Fruit fly (Drosophila melanogaster) whole organism, prepupa: ENCODE measurements around the gene CG10560.

Source experiments
- CG10669 ChIP-seq: fragments of 200-800 bp; sonication (Bioruptor generic); optimal IDR thresholded peaks from 3 replicates; lab custom pipeline; 2018; ENCODE audit warnings: missing biosample characterization, mild to moderate bottlenecking, missing genetic modification characterization, moderate library complexity
- CG11294 ChIP-seq: fragments of 200-800 bp; sonication (Bioruptor generic); IDR thresholded peaks from 2 replicates; pipeline ENCODE4 v1.3.6; 2022; ENCODE audit warnings: missing biosample characterization, missing genetic modification characterization
- CG11762 ChIP-seq: fragments of 200-800 bp; sonication (Bioruptor generic); optimal IDR thresholded peaks from 3 replicates; lab custom pipeline; 2016; ENCODE audit warnings: missing biosample characterization, missing genetic modification characterization; ENCODE audit not compliant: insufficient read depth
- CG15336 ChIP-seq: fragments of 200-800 bp; sonication (Bioruptor generic); IDR thresholded peaks from 2 replicates; pipeline ENCODE4 v1.3.6; 2022; ENCODE audit warnings: missing biosample characterization, missing genetic modification characterization
- CG16779 ChIP-seq: fragments of 200-800 bp; sonication (Bioruptor generic); optimal IDR thresholded peaks from 3 replicates; lab custom pipeline; 2017; ENCODE audit warnings: missing biosample characterization, mild to moderate bottlenecking, missing genetic modification characterization
- CG31627 ChIP-seq: fragments of 200-800 bp; sonication (Bioruptor generic); optimal IDR thresholded peaks from 3 replicates; lab custom pipeline; 2016; ENCODE audit warnings: missing biosample characterization, missing genetic modification characterization
- CG32006 ChIP-seq: fragments of 200-800 bp; sonication (Bioruptor generic); optimal IDR thresholded peaks from 3 replicates; lab custom pipeline; 2017; ENCODE audit warnings: missing biosample characterization, mild to moderate bottlenecking, missing genetic modification characterization
- CG34406 ChIP-seq: fragments of 200-800 bp; sonication (Bioruptor generic); optimal IDR thresholded peaks from 3 replicates; lab custom pipeline; 2016; ENCODE audit warnings: missing biosample characterization, missing genetic modification characterization
- CG3919 ChIP-seq: fragments of 200-800 bp; sonication (Bioruptor generic); optimal IDR thresholded peaks from 3 replicates; lab custom pipeline; 2016; ENCODE audit warnings: missing biosample characterization, missing genetic modification characterization
- CG4318 ChIP-seq: fragments of 200-800 bp; sonication (Bioruptor generic); optimal IDR thresholded peaks from 3 replicates; lab custom pipeline; 2017; ENCODE audit warnings: missing biosample characterization, mild to moderate bottlenecking, missing genetic modification characterization
- CG6163 ChIP-seq: fragments of 200-800 bp; sonication (Bioruptor generic); IDR thresholded peaks from 3 replicates; pipeline ENCODE4 v1.3.6; 2022; ENCODE audit warnings: missing biosample characterization, missing genetic modification characterization
- CG6276 ChIP-seq: fragments of 200-800 bp; sonication (Bioruptor generic); optimal IDR thresholded peaks from 2 replicates; lab custom pipeline; 2017; ENCODE audit warnings: missing biosample characterization, mild to moderate bottlenecking, missing genetic modification characterization
- CG6808 ChIP-seq: fragments of 200-800 bp; sonication (Bioruptor generic); optimal IDR thresholded peaks from 3 replicates; lab custom pipeline; 2017; ENCODE audit warnings: missing biosample characterization, missing genetic modification characterization, mild to moderate bottlenecking, moderate library complexity, missing genetic modification reagents
- CG7368 ChIP-seq: fragments of 200-800 bp; sonication (Bioruptor generic); optimal IDR thresholded peaks from 3 replicates; lab custom pipeline; 2016; ENCODE audit warnings: missing biosample characterization, missing genetic modification characterization
- CG8119 ChIP-seq: fragments of 200-800 bp; sonication (Bioruptor generic); IDR thresholded peaks from 3 replicates; pipeline ENCODE4 v1.3.6; 2022; ENCODE audit warnings: missing biosample characterization, missing genetic modification characterization
- CG8319 ChIP-seq: fragments of 200-800 bp; sonication (Bioruptor generic); optimal IDR thresholded peaks from 3 replicates; lab custom pipeline; 2016; ENCODE audit warnings: missing biosample characterization, missing genetic modification characterization
- Eip75B ChIP-seq: fragments of 200-800 bp; sonication (Bioruptor generic); optimal IDR thresholded peaks from 3 replicates; lab custom pipeline; 2016; ENCODE audit warnings: missing biosample characterization, missing genetic modification characterization
- Eip78C ChIP-seq: fragments of 200-800 bp; sonication (Bioruptor generic); peaks from one replicate; lab custom pipeline; 2016; ENCODE audit warnings: missing biosample characterization, missing genetic modification characterization
- Eip93F ChIP-seq: fragments of 200-800 bp; sonication (Bioruptor generic); optimal IDR thresholded peaks from 2 replicates; lab custom pipeline; 2016; ENCODE audit warnings: missing biosample characterization, mild to moderate bottlenecking, missing genetic modification characterization
- Ets96B ChIP-seq: fragments of 200-800 bp; optimal IDR thresholded peaks from 2 replicates; lab custom pipeline; 2019; ENCODE audit warnings: missing biosample characterization, mild to moderate bottlenecking, missing genetic modification characterization, moderate library complexity
- Gug ChIP-seq: fragments of 200-800 bp; sonication (Bioruptor generic); IDR thresholded peaks from 2 replicates; pipeline ENCODE4 v1.3.6; 2022; ENCODE audit warnings: missing biosample characterization, missing genetic modification characterization
- Lpt ChIP-seq: fragments of 200-800 bp; sonication (Bioruptor generic); optimal IDR thresholded peaks from 3 replicates; lab custom pipeline; 2016; ENCODE audit warnings: missing biosample characterization, missing genetic modification characterization
- Met ChIP-seq: fragments of 200-800 bp; sonication (Bioruptor generic); optimal IDR thresholded peaks from 3 replicates; lab custom pipeline; 2016; ENCODE audit warnings: missing biosample characterization, missing genetic modification characterization
- Smox ChIP-seq: fragments of 200-800 bp; sonication (Bioruptor generic); optimal IDR thresholded peaks from 3 replicates; lab custom pipeline; 2016; ENCODE audit warnings: missing biosample characterization, missing genetic modification characterization
- Sox102F ChIP-seq: fragments of 200-800 bp; sonication (Bioruptor generic); optimal IDR thresholded peaks from 2 replicates; lab custom pipeline; 2016; ENCODE audit warnings: missing biosample characterization, mild to moderate bottlenecking, missing genetic modification characterization
- Sox15 ChIP-seq: fragments of 200-800 bp; sonication (Bioruptor generic); optimal IDR thresholded peaks from 3 replicates; lab custom pipeline; 2016; ENCODE audit warnings: missing biosample characterization, missing genetic modification characterization
- achi ChIP-seq: fragments of 200-800 bp; sonication (Bioruptor generic); optimal IDR thresholded peaks from 3 replicates; lab custom pipeline; 2016; ENCODE audit warnings: missing biosample characterization, missing genetic modification characterization
- esn ChIP-seq: fragments of 200-800 bp; sonication (Bioruptor generic); optimal IDR thresholded peaks from 2 replicates; lab custom pipeline; 2016; ENCODE audit warnings: missing biosample characterization, mild to moderate bottlenecking, missing genetic modification characterization, moderate library complexity
- fd59A ChIP-seq: fragments of 200-800 bp; sonication (Bioruptor generic); optimal IDR thresholded peaks from 2 replicates; lab custom pipeline; 2017; ENCODE audit warnings: missing biosample characterization, mild to moderate bottlenecking, missing genetic modification characterization, missing genetic modification reagents
- fd85E ChIP-seq: fragments of 200-800 bp; sonication (Bioruptor generic); optimal IDR thresholded peaks from 3 replicates; lab custom pipeline; 2016; ENCODE audit warnings: missing biosample characterization, missing genetic modification characterization
- fkh ChIP-seq: fragments of 200-800 bp; sonication (Bioruptor generic); optimal IDR thresholded peaks from 3 replicates; lab custom pipeline; 2017; ENCODE audit warnings: missing biosample characterization, mild to moderate bottlenecking, missing genetic modification characterization, moderate library complexity
- lz ChIP-seq: fragments of 200-800 bp; sonication (Bioruptor generic); optimal IDR thresholded peaks from 3 replicates; lab custom pipeline; 2016; ENCODE audit warnings: missing biosample characterization, missing genetic modification characterization
- net ChIP-seq: fragments of 200-800 bp; sonication (Bioruptor generic); optimal IDR thresholded peaks from 3 replicates; lab custom pipeline; 2016; ENCODE audit warnings: missing biosample characterization, missing genetic modification characterization
- pdm3 ChIP-seq: fragments of 200-800 bp; sonication (Bioruptor generic); optimal IDR thresholded peaks from 3 replicates; lab custom pipeline; 2016; ENCODE audit warnings: missing biosample characterization, missing genetic modification characterization
- ss ChIP-seq, 2 experiments: fragments of 200-800 bp; sonication (Bioruptor generic); optimal IDR thresholded peaks; 2 replicates in 1 of 2; 3 replicates in 1 of 2; lab custom pipeline; 2017 to 2018; ENCODE audit warnings: mild to moderate bottlenecking in 2 of 2, missing biosample characterization in 2 of 2, missing genetic modification characterization in 2 of 2, moderate library complexity in 1 of 2
- topi ChIP-seq: fragments of 200-800 bp; sonication (Bioruptor generic); optimal IDR thresholded peaks from 3 replicates; lab custom pipeline; 2016; ENCODE audit warnings: missing biosample characterization, missing genetic modification characterization
- vri ChIP-seq: fragments of 200-800 bp; sonication (Bioruptor generic); optimal IDR thresholded peaks from 3 replicates; lab custom pipeline; 2016; ENCODE audit warnings: missing biosample characterization, mild to moderate bottlenecking, missing genetic modification characterization

The CG10560 gene

dm6 chr3R:25318011-25318410 lies 1.9 kb downstream of the CG10560 start, which contains the start of gene CG10553:
TSS of gene CG10553 (minus strand) at chr3R:25318111.
- TF ChIP-seq Eip75B (GFP tag; lab: Kevin White, UChicago) = no peak
- TF ChIP-seq esn = no peak
- TF ChIP-seq CG6808 = no peak
- no peak for TF ChIP-seq CG34406 (GFP tag; lab: Kevin White, UChicago)
- TF ChIP-seq CG11762 = no peak
- no peak for TF ChIP-seq ss (GFP tag; optimal IDR thresholded peaks at IDR 0.05; lab: Kevin White, UChicago)
- no peak for TF ChIP-seq CG15336
- no peak for TF ChIP-seq pdm3 (GFP tag; lab: Kevin White, UChicago)
- no peak for TF ChIP-seq CG11294 (GFP tag; lab: Robert Waterston, UW)
- TF ChIP-seq lz = no peak
- no peak for TF ChIP-seq fd59A
- TF ChIP-seq CG4318 (GFP tag; lab: Kevin White, UChicago) = no peak
- TF ChIP-seq fd85E (GFP tag; lab: Kevin White, UChicago) = no peak

dm6 chr3R:25316016-25316415 lies 3.9 kb downstream of the CG10560 start, which contains the start of gene CG10559:
TSS of gene CG10559 (minus strand) at chr3R:25316116.
- TF ChIP-seq CG32006 (GFP tag; lab: Kevin White, UChicago) (no peak), fkh (peak; percentile 45)

dm6 chr3R:25313771-25314170 lies 6.1 kb downstream of the CG10560 start, which contains the start of gene CG31087:
TSS of gene CG31087 (minus strand) at chr3R:25313833.
- TF ChIP-seq vri (peak; percentile 55), CG32006 (GFP tag; lab: Kevin White, UChicago) (no peak)
- TF ChIP-seq, all 60 proteins: peak for 1

dm6 chr3R:25312583-25312982 lies 7.3 kb downstream of the CG10560 start:
- no peak for TF ChIP-seq topi (GFP tag; lab: Kevin White, UChicago)
- TF ChIP-seq esn = no peak
- TF ChIP-seq lz = no peak
- TF ChIP-seq Sox15 (GFP tag; lab: Kevin White, UChicago) = no peak
- no peak for TF ChIP-seq Ets96B
- no peak for TF ChIP-seq CG31627 (GFP tag; lab: Kevin White, UChicago)
- no peak for TF ChIP-seq achi (GFP tag; lab: Kevin White, UChicago)
- no peak for TF ChIP-seq Met (GFP tag; lab: Kevin White, UChicago)
- TF ChIP-seq Gug (GFP tag; lab: Robert Waterston, UW) = no peak
- TF ChIP-seq CG8119 (GFP tag; lab: Robert Waterston, UW) = no peak
- no peak for TF ChIP-seq CG6163 (GFP tag; lab: Robert Waterston, UW)
- no peak for TF ChIP-seq CG7368 (GFP tag; lab: Kevin White, UChicago)

- no peak for TF ChIP-seq fd85E (GFP tag; lab: Kevin White, UChicago)
- TF ChIP-seq CG15336 = no peak
- TF ChIP-seq Eip93F (GFP tag; lab: Kevin White, UChicago) = no peak
- no peak for TF ChIP-seq Smox (GFP tag; lab: Kevin White, UChicago)
- no peak for TF ChIP-seq Ets96B
- no peak for TF ChIP-seq CG8319 (GFP tag; lab: Kevin White, UChicago)
- TF ChIP-seq CG3919 = no peak
- TF ChIP-seq Eip78C (GFP tag; lab: Kevin White, UChicago) = no peak
- no peak for TF ChIP-seq CG16779
- no peak for TF ChIP-seq net (GFP tag; lab: Kevin White, UChicago)
- TF ChIP-seq CG6276 (GFP tag; lab: Kevin White, UChicago) = no peak
- no peak for TF ChIP-seq Sox102F (GFP tag; lab: Kevin White, UChicago)
- TF ChIP-seq achi (GFP tag; lab: Kevin White, UChicago) = no peak
- no peak for TF ChIP-seq Eip75B (GFP tag; lab: Kevin White, UChicago)
- TF ChIP-seq lz = no peak
- TF ChIP-seq Met (GFP tag; lab: Kevin White, UChicago) = no peak
- no peak for TF ChIP-seq Lpt (GFP tag; lab: Kevin White, UChicago)
- no peak for TF ChIP-seq CG10669
Observed at dm6 chr3R:25310843-25311242, 9.1 kb downstream of the CG10560 start, which contains the start of gene CG31099. TSS of gene CG31099 (minus strand) at chr3R:25310943.
